Fruit fly (Drosophila melanogaster): ENCODE data around the gene CG9257.

The CG9257 gene

DNA sequence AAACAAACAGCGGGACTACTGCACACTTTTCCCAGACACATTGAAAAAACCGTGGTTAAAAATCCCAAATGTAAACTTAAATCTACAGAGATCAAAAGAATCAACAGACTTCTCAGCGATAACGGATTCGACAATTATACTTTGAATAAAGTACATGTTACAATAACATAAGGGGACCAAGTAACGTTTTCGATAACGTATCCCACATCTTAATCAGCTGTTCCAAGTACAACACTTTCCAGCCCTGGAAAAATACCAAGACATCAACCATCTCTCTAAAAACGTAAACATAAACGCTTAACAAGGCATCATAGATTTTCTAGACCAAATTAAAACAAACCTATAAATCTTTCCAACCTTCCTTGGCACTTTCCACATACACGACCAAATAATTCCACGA lies 51.3 kb downstream of the CG9257 start (continued):
- TF ChIP-seq Myb (GFP tag; optimal IDR thresholded peaks at IDR 0.05) (peak; percentile 78), Lhr (GFP tag; optimal IDR thresholded peaks at IDR 0.05) (no peak), CG11695 (GFP tag; IDR thresholded peaks at IDR 0.05) (no peak), lmd (GFP tag; IDR thresholded peaks at IDR 0.05) (no peak), NC2β (GFP tag; optimal IDR thresholded peaks at IDR 0.05) (no peak), CG7372 (GFP tag; IDR thresholded peaks at IDR 0.05) (no peak), nmo (GFP tag; optimal IDR thresholded peaks at IDR 0.05) (peak; percentile 23), CG10979 (tag; optimal IDR thresholded peaks at IDR 0.05) (peak; percentile 27), CG4328 (GFP tag; optimal IDR thresholded peaks at IDR 0.05) (no peak), Atf6 (GFP tag; IDR thresholded peaks at IDR 0.05) (no peak), maf-S (GFP tag; optimal IDR thresholded peaks at IDR 0.05) (no peak), vnd (GFP tag; IDR thresholded peaks at IDR 0.05; ENCODE audit: partially characterized antibody) (no peak), CG2116 (GFP tag; optimal IDR thresholded peaks at IDR 0.05) (peak; percentile 58), CG1602 (GFP tag; optimal IDR thresholded peaks at IDR 0.05) (no peak), Fer1 (GFP tag; optimal IDR thresholded peaks at IDR 0.05) (peak; percentile 22), CG3995 (GFP tag; optimal IDR thresholded peaks at IDR 0.05) (peak; percentile 94), bigmax (GFP tag; optimal IDR thresholded peaks at IDR 0.05) (no peak), Atf-2 (GFP tag; optimal IDR thresholded peaks at IDR 0.05) (no peak), gro (GFP tag; optimal IDR thresholded peaks at IDR 0.05) (no peak), ssp (GFP tag; IDR thresholded peaks at IDR 0.05) (no peak), CG13894 (tag; optimal IDR thresholded peaks at IDR 0.05) (peak; percentile 80), CG8281 (tag; optimal IDR thresholded peaks at IDR 0.05) (no peak), bcd (GFP tag; optimal IDR thresholded peaks at IDR 0.05) (no peak), Hr39 (optimal IDR thresholded peaks at IDR 0.05) (no peak), prd (optimal IDR thresholded peaks at IDR 0.05) (no peak), prd (GFP tag; IDR thresholded peaks at IDR 0.05) (no peak), ftz-f1 (GFP tag; optimal IDR thresholded peaks at IDR 0.05) (no peak), klu (GFP tag; IDR thresholded peaks at IDR 0.05) (no peak), CG7928 (GFP tag; optimal IDR thresholded peaks at IDR 0.05) (peak; percentile 94), bab2 (GFP tag; optimal IDR thresholded peaks at IDR 0.05) (no peak), C15 (GFP tag; IDR thresholded peaks at IDR 0.05) (no peak), MTF-1 (GFP tag; optimal IDR thresholded peaks at IDR 0.05; ENCODE audit: borderline replicate concordance) (no peak), Rfx (GFP tag; IDR thresholded peaks at IDR 0.05) (no peak), Trl (optimal IDR thresholded peaks at IDR 0.05) (no peak), Trl (GFP tag; optimal IDR thresholded peaks at IDR 0.05) (no peak), ase (GFP tag; IDR thresholded peaks at IDR 0.05) (no peak), dysf (GFP tag; IDR thresholded peaks at IDR 0.05) (no peak), CG14667 (GFP tag; IDR thresholded peaks at IDR 0.05) (no peak), CG14014 (GFP tag; IDR thresholded peaks at IDR 0.05) (no peak), CG3281 (GFP tag; optimal IDR thresholded peaks at IDR 0.05) (no peak), al (GFP tag; IDR thresholded peaks at IDR 0.05) (no peak), chinmo (GFP tag; IDR thresholded peaks at IDR 0.05; ENCODE audit: partially characterized antibody) (no peak), CG6765 (GFP tag; optimal IDR thresholded peaks at IDR 0.05) (no peak), pita (GFP tag; optimal IDR thresholded peaks at IDR 0.05) (no peak), twi (tag; optimal IDR thresholded peaks at IDR 0.05) (no peak), CG18599 (GFP tag; optimal IDR thresholded peaks at IDR 0.05) (no peak), Bgb (GFP tag; IDR thresholded peaks at IDR 0.05; ENCODE audit: partially characterized antibody) (peak; percentile 37; the same call in 1 of the 2 replicates), Oaz (GFP tag; IDR thresholded peaks at IDR 0.05) (no peak), jing (GFP tag; optimal IDR thresholded peaks at IDR 0.05) (no peak), gem (tag; optimal IDR thresholded peaks at IDR 0.05) (no peak), CG4404 (GFP tag; IDR thresholded peaks at IDR 0.05) (no peak), lilli (GFP tag; optimal IDR thresholded peaks at IDR 0.05) (no peak), az2 (GFP tag; optimal IDR thresholded peaks at IDR 0.05) (no peak), Ets97D (GFP tag; optimal IDR thresholded peaks at IDR 0.05) (peak; percentile 27)

Measured in whole organism, embryonic.